Worm (Caenorhabditis elegans) whole organism, young adult: ENCODE measurements around the gene hmp-1.

Source experiments
- B0019.2 ChIP-seq: fragments of 200-800 bp; sonication (Bioruptor generic); conservative IDR thresholded peaks from 2 replicates; pipeline ENCODE4 v1.3.6; 2022; ENCODE audit warnings: missing genetic modification reagents, missing genetic modification characterization, missing compliant biosample characterization
- C06A6.2 ChIP-seq: fragments of 200-800 bp; sonication (Bioruptor generic); conservative IDR thresholded peaks from 2 replicates; pipeline ENCODE4 v1.3.6; 2022; ENCODE audit warnings: missing genetic modification characterization, missing compliant biosample characterization
- C17E4.6 ChIP-seq: fragments of 200-800 bp; sonication (Bioruptor generic); IDR thresholded peaks from 2 replicates; pipeline ENCODE4 v1.3.6; 2022; ENCODE audit warnings: missing genetic modification reagents, missing genetic modification characterization, missing compliant biosample characterization
- F10E7.11 ChIP-seq: sonication (generic microtip); optimal IDR thresholded peaks from 2 replicates; lab custom pipeline; 2017; ENCODE audit warnings: mild to moderate bottlenecking, missing genetic modification characterization, moderate library complexity, missing compliant biosample characterization
- F23B12.7 ChIP-seq: sonication (generic microtip); optimal IDR thresholded peaks from 2 replicates; lab custom pipeline; 2017; ENCODE audit warnings: missing genetic modification characterization, mild to moderate bottlenecking, missing compliant biosample characterization, antibody characterized with exemption, moderate library complexity; ENCODE audit not compliant: insufficient read depth
- F33H1.4 ChIP-seq: fragments of 200-800 bp; sonication (Bioruptor generic); IDR thresholded peaks from 2 replicates; pipeline ENCODE4 v1.3.6; 2022; ENCODE audit warnings: missing genetic modification reagents, missing genetic modification characterization, missing compliant biosample characterization
- F39B2.1 ChIP-seq: fragments of 200-800 bp; sonication (Bioruptor generic); IDR thresholded peaks from 2 replicates; pipeline ENCODE4 v1.3.6; 2022; ENCODE audit warnings: missing genetic modification reagents, missing genetic modification characterization, missing compliant biosample characterization
- F52B5.7 ChIP-seq: sonication (generic microtip); optimal IDR thresholded peaks from 2 replicates; lab custom pipeline; 2016; ENCODE audit warnings: mild to moderate bottlenecking, missing genetic modification characterization, missing compliant biosample characterization
- F55B11.4 ChIP-seq: sonication (generic microtip); optimal IDR thresholded peaks from 2 replicates; lab custom pipeline; 2016; ENCODE audit warnings: missing compliant biosample characterization, missing genetic modification characterization, borderline replicate concordance; ENCODE audit not compliant: insufficient read depth
- K11D2.4 ChIP-seq: fragments of 200-800 bp; sonication (Bioruptor generic); IDR thresholded peaks from 2 replicates; pipeline ENCODE4 v1.3.6; 2022; ENCODE audit warnings: missing genetic modification reagents, missing genetic modification characterization, missing compliant biosample characterization
- K12H6.12 ChIP-seq: fragments of 200-800 bp; sonication (Bioruptor generic); optimal IDR thresholded peaks from 2 replicates; lab custom pipeline; 2018; ENCODE audit warnings: mild to moderate bottlenecking, missing genetic modification characterization, missing compliant biosample characterization
- Y95B8A.8 ChIP-seq: fragments of 200-800 bp; sonication (Bioruptor generic); IDR thresholded peaks from 2 replicates; pipeline ENCODE4 v1.3.6; 2022; ENCODE audit warnings: missing genetic modification reagents, missing genetic modification characterization, missing compliant biosample characterization
- ZK185.1 ChIP-seq: sonication (generic microtip); optimal IDR thresholded peaks from 2 replicates; lab custom pipeline; 2016; ENCODE audit warnings: mild to moderate bottlenecking, missing genetic modification characterization, missing compliant biosample characterization; ENCODE audit not compliant: poor library complexity, severe bottlenecking
- aptf-3 ChIP-seq: fragments of 200-800 bp; sonication (Bioruptor generic); IDR thresholded peaks from 2 replicates; pipeline ENCODE4 v1.3.6; 2022; ENCODE audit warnings: missing genetic modification characterization, missing compliant biosample characterization
- atf-7 ChIP-seq: sonication (generic microtip); optimal IDR thresholded peaks from 2 replicates; lab custom pipeline; 2017; ENCODE audit warnings: mild to moderate bottlenecking, missing genetic modification characterization, missing compliant biosample characterization
- athp-1 ChIP-seq: sonication (generic microtip); optimal IDR thresholded peaks from 2 replicates; lab custom pipeline; 2017; ENCODE audit warnings: mild to moderate bottlenecking, missing genetic modification characterization, missing compliant biosample characterization
- ceh-27 ChIP-seq: fragments of 200-800 bp; sonication (Bioruptor generic); optimal IDR thresholded peaks from 2 replicates; lab custom pipeline; 2018; ENCODE audit warnings: mild to moderate bottlenecking, missing genetic modification characterization, moderate library complexity, missing compliant biosample characterization
- ceh-40 ChIP-seq: fragments of 200-800 bp; sonication (Bioruptor generic); IDR thresholded peaks from 2 replicates; pipeline ENCODE4 v1.3.6; 2022; ENCODE audit warnings: missing genetic modification characterization, missing compliant biosample characterization
- ceh-79 ChIP-seq: sonication (generic microtip); optimal IDR thresholded peaks from 2 replicates; lab custom pipeline; 2017; ENCODE audit warnings: mild to moderate bottlenecking, missing genetic modification characterization, missing compliant biosample characterization
- dpl-1 ChIP-seq: fragments of 150-350 bp; optimal IDR thresholded peaks from 2 replicates; lab custom pipeline; 2014; ENCODE audit warnings: missing biosample characterization, missing genetic modification reagents, missing genetic modification characterization
- egl-44 ChIP-seq: fragments of 200-800 bp; sonication (Bioruptor generic); IDR thresholded peaks from 2 replicates; pipeline ENCODE4 v1.3.6; 2022; ENCODE audit warnings: missing genetic modification reagents, missing genetic modification characterization, missing compliant biosample characterization
- egrh-3 ChIP-seq: fragments of 200-800 bp; sonication (Bioruptor generic); IDR thresholded peaks from 2 replicates; pipeline ENCODE4 v1.3.6; 2022; ENCODE audit warnings: missing genetic modification reagents, missing genetic modification characterization, missing compliant biosample characterization
- hlh-26 ChIP-seq: fragments of 200-800 bp; sonication (Bioruptor generic); conservative IDR thresholded peaks from 2 replicates; pipeline ENCODE4 v1.3.6; 2022; ENCODE audit warnings: missing genetic modification reagents, missing genetic modification characterization, missing compliant biosample characterization
- hmg-1.2 ChIP-seq: fragments of 200-800 bp; sonication (Bioruptor generic); IDR thresholded peaks from 2 replicates; pipeline ENCODE4 v1.3.6; 2022; ENCODE audit warnings: missing genetic modification reagents, missing genetic modification characterization, missing compliant biosample characterization
- hmg-20 ChIP-seq: fragments of 200-800 bp; sonication (Bioruptor generic); IDR thresholded peaks from 2 replicates; pipeline ENCODE4 v1.3.6; 2022; ENCODE audit warnings: missing genetic modification reagents, missing genetic modification characterization, missing compliant biosample characterization
- let-526 ChIP-seq: fragments of 200-800 bp; sonication (Bioruptor generic); IDR thresholded peaks from 2 replicates; pipeline ENCODE4 v1.3.6; 2022; ENCODE audit warnings: missing genetic modification reagents, missing genetic modification characterization, missing compliant biosample characterization
- lin-35 ChIP-seq, 3 experiments: fragments of 150-350 bp in 2 of 3; sonication (generic microtip) in 1 of 3; optimal IDR thresholded peaks; 2 replicates each; lab custom pipeline; 2014 to 2018; ENCODE audit warnings: missing biosample characterization in 3 of 3, missing genetic modification characterization in 3 of 3, missing genetic modification reagents in 3 of 3
- lin-40 ChIP-seq: sonication (generic microtip); optimal IDR thresholded peaks from 2 replicates; lab custom pipeline; 2016; ENCODE audit warnings: missing genetic modification characterization, mild to moderate bottlenecking, missing compliant biosample characterization, missing genotype, missing genetic modification reagents
- lin-54 ChIP-seq: fragments of 200-800 bp; sonication (Bioruptor generic); optimal IDR thresholded peaks from 2 replicates; lab custom pipeline; 2018; ENCODE audit warnings: mild to moderate bottlenecking, missing genetic modification characterization, missing compliant biosample characterization
- lsl-1 ChIP-seq: fragments of 200-800 bp; sonication (Bioruptor generic); optimal IDR thresholded peaks from 2 replicates; lab custom pipeline; 2018; ENCODE audit warnings: mild to moderate bottlenecking, missing genetic modification characterization, moderate library complexity, missing compliant biosample characterization
- lsy-27 ChIP-seq: sonication (generic microtip); optimal IDR thresholded peaks from 2 replicates; lab custom pipeline; 2017; ENCODE audit warnings: missing genetic modification characterization, mild to moderate bottlenecking, missing compliant biosample characterization, antibody characterized with exemption, missing genotype, borderline replicate concordance; ENCODE audit not compliant: insufficient read depth
- madf-6 ChIP-seq: fragments of 200-800 bp; sonication (Bioruptor generic); IDR thresholded peaks from 2 replicates; pipeline ENCODE4 v1.3.6; 2022; ENCODE audit warnings: missing genetic modification reagents, missing genetic modification characterization, missing compliant biosample characterization
- nhr-27 ChIP-seq: fragments of 200-800 bp; sonication (Bioruptor generic); optimal IDR thresholded peaks from 2 replicates; lab custom pipeline; 2018; ENCODE audit warnings: mild to moderate bottlenecking, missing genetic modification characterization, moderate library complexity, missing compliant biosample characterization
- nhr-80 ChIP-seq: sonication (generic microtip); optimal IDR thresholded peaks from 2 replicates; lab custom pipeline; 2016; ENCODE audit warnings: missing genetic modification characterization, missing compliant biosample characterization
- pha-4 ChIP-seq: fragments of 150-350 bp; sonication (generic microtip); optimal IDR thresholded peaks from 2 replicates; lab custom pipeline; 2014; ENCODE audit warnings: missing biosample characterization, missing genetic modification reagents, missing genetic modification characterization
- rec-8 ChIP-seq, 2 experiments: sonication (generic microtip); optimal IDR thresholded peaks; 2 replicates each; lab custom pipeline; 2016; ENCODE audit warnings: mild to moderate bottlenecking in 2 of 2, missing genetic modification characterization in 2 of 2, missing genetic modification reagents in 2 of 2, missing genotype in 2 of 2, missing biosample characterization in 1 of 2, missing compliant biosample characterization in 1 of 2, moderate library complexity in 1 of 2
- sdz-38 ChIP-seq: sonication (generic microtip); optimal IDR thresholded peaks from 2 replicates; lab custom pipeline; 2016; ENCODE audit warnings: missing genotype, missing genetic modification characterization, missing compliant biosample characterization
- snpc-1.3 ChIP-seq: sonication (generic microtip); optimal IDR thresholded peaks from 2 replicates; lab custom pipeline; 2017; ENCODE audit warnings: missing genetic modification characterization, mild to moderate bottlenecking, missing compliant biosample characterization, antibody characterized with exemption, moderate library complexity, missing genotype, missing genetic modification reagents; ENCODE audit not compliant: insufficient read depth
- somi-1 ChIP-seq: fragments of 200-800 bp; sonication (Bioruptor generic); optimal IDR thresholded peaks from 2 replicates; lab custom pipeline; 2018; ENCODE audit warnings: mild to moderate bottlenecking, missing genetic modification characterization, missing compliant biosample characterization
- tbp1 ChIP-seq: fragments of 200-800 bp; sonication (Bioruptor generic); optimal IDR thresholded peaks from 2 replicates; lab custom pipeline; 2018; ENCODE audit warnings: mild to moderate bottlenecking, missing genetic modification characterization, missing compliant biosample characterization
- tbx-9 ChIP-seq: sonication (generic microtip); optimal IDR thresholded peaks from 2 replicates; lab custom pipeline; 2016; ENCODE audit warnings: borderline replicate concordance, missing genetic modification characterization, inconsistent platforms, missing compliant biosample characterization
- tlf-1 ChIP-seq: fragments of 200-800 bp; sonication (Bioruptor generic); optimal IDR thresholded peaks from 2 replicates; lab custom pipeline; 2018; ENCODE audit warnings: mild to moderate bottlenecking, missing genetic modification characterization, missing compliant biosample characterization
- ztf-22 ChIP-seq: fragments of 200-800 bp; sonication (Bioruptor generic); optimal IDR thresholded peaks from 2 replicates; lab custom pipeline; 2018; ENCODE audit warnings: mild to moderate bottlenecking, missing genetic modification characterization, moderate library complexity, missing compliant biosample characterization
- ztf-26 ChIP-seq: sonication (generic microtip); optimal IDR thresholded peaks from 2 replicates; lab custom pipeline; 2017; ENCODE audit warnings: missing genetic modification characterization, missing compliant biosample characterization
- ztf-6 ChIP-seq: fragments of 200-800 bp; sonication (Bioruptor generic); IDR thresholded peaks from 2 replicates; pipeline ENCODE4 v1.3.6; 2022; ENCODE audit warnings: missing genetic modification reagents, missing genetic modification characterization, missing compliant biosample characterization

The hmp-1 gene

DNA sequence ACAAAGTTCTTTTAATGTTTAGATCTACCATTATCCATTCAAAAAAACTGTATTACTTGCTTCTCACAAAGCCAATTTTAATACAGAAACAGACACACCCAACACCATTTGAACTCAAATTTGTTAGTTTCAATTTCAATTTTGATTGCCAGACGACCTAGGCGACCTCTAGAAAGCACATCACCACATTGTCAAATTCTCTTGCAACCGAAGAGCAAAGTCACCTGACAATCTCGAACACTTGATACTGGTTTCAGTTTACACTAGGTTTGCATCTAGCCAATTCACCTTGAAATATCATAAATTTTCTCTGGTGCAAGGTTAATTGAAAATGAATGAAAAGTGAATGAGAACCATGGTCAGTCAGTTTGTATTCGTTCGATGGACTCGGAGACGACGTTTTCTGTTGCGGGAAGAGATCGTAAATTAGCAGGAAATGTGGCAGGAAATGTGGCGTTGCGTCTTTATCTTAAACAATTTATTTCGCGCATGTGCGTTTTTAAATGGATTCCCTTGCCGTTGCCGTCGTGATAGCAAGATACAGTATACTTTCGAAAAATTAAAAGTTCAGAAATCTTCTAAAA is 48.3 kb upstream of the hmp-1 start:
- no peak for TF ChIP-seq ceh-40
- TF ChIP-seq F33H1.4 (GFP tag; lab: Robert Waterston, UW), result no peak
- no peak for TF ChIP-seq atf-7 (tag; lab: Kevin White, UChicago)
- TF ChIP-seq F23B12.7, result no peak
- no peak for TF ChIP-seq hlh-26
- TF ChIP-seq ceh-27 (GFP tag; lab: Kevin White, UChicago), result no peak
- no peak for TF ChIP-seq snpc-1.3 (tag; lab: Kevin White, UChicago)
- TF ChIP-seq sdz-38 (tag; lab: Kevin White, UChicago), result no peak
- TF ChIP-seq ztf-6 (GFP tag; lab: Robert Waterston, UW), result no peak
- TF ChIP-seq lsy-27, result no peak
- no peak for TF ChIP-seq let-526 (GFP tag; lab: Robert Waterston, UW)
- no peak for TF ChIP-seq rec-8 (tag; optimal IDR thresholded peaks at IDR 0.05; lab: Kevin White, UChicago)
- no peak for TF ChIP-seq ZK185.1 (tag; lab: Kevin White, UChicago)
- no peak for TF ChIP-seq lsl-1 (GFP tag; lab: Kevin White, UChicago)
- no peak for TF ChIP-seq tlf-1 (GFP tag; lab: Kevin White, UChicago)
- no peak for TF ChIP-seq lin-40 (tag; lab: Kevin White, UChicago)
- no peak for TF ChIP-seq madf-6 (GFP tag; lab: Robert Waterston, UW)
- TF ChIP-seq F55B11.4, result no peak

DNA sequence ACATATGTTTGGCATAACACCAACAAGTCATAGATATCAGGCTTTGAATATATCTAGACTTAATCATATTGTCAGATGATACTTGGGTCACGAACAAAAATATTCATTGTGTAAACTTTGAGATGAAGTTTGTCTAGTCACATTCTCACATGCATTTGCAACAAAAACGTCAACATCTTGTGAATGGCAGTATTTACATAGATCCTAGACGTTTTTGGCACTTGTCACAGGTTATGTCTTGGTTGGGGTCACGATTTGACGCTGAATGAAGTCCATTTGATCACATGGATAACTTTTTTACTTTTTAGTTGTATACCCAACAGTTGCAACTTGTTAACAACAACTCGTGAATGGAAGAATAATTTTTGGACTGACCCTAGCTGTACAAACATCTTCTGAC is 47.4 kb upstream of the hmp-1 start:
- TF ChIP-seq ceh-27 (GFP tag; lab: Kevin White, UChicago) (no peak), K11D2.4 (GFP tag; lab: Robert Waterston, UW) (0 out of 2 replicates have a peak, but pooled peaks have one; percentile 12)

DNA sequence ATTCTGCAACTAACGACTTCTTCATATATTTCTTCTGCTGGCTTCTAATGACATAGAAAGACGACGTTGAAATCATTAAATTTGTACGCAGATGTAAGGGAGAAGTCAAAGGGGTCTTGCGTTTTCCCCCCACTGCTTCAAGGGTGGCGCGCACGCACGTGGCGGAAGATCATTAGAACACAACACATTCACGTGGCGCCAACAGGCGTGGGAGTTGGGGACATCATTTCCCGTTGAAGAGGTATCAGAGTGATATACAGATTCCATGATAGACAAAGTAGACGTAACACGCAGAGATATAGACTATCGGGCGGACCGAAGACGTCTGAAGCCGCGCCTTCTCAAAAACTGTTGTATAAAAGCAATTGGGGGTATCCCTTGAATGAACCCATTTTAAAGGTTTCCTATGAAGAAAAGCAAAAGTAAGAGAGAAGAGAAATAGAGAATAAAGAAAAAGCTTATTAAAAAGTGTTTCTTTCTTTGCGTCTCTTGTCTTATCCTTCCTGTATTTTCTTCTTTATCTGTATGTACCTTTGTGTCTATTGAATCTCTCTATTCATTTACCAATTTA is 46.3 kb upstream of the hmp-1 start:
- TF ChIP-seq egrh-3 (GFP tag; lab: Robert Waterston, UW) (no peak), C06A6.2 (peak; percentile 51; the same call in 1 of the 2 replicates), nhr-80 (tag; lab: Kevin White, UChicago) (no peak), tbp1 (GFP tag; lab: Kevin White, UChicago) (no peak), aptf-3 (GFP tag; lab: Robert Waterston, UW) (no peak), lin-54 (GFP tag; lab: Kevin White, UChicago) (no peak), somi-1 (GFP tag; lab: Kevin White, UChicago) (peak; percentile 69), athp-1 (tag; lab: Kevin White, UChicago) (no peak), hlh-26 (no peak), ztf-22 (no peak), F39B2.1 (GFP tag; lab: Robert Waterston, UW) (no peak), lin-35 (GFP tag; optimal IDR thresholded peaks at IDR 0.05; lab: Kevin White, UChicago) (no peak), dpl-1 (no peak), hmg-20 (GFP tag; lab: Robert Waterston, UW) (no peak), C17E4.6 (GFP tag; lab: Robert Waterston, UW) (no peak), F10E7.11 (no peak), egl-44 (GFP tag; lab: Robert Waterston, UW) (peak; percentile 18; the same call in 1 of the 2 replicates), ztf-6 (GFP tag; lab: Robert Waterston, UW) (no peak), Y95B8A.8 (GFP tag; lab: Robert Waterston, UW) (no peak), B0019.2 (GFP tag; lab: Robert Waterston, UW) (no peak), hmg-1.2 (GFP tag; lab: Robert Waterston, UW) (no peak), ztf-26 (tag; lab: Kevin White, UChicago) (peak; percentile 91), F52B5.7 (no peak), ceh-79 (no peak), K12H6.12 (tag; lab: Kevin White, UChicago) (no peak), pha-4 (tag; lab: Kevin White, UChicago) (no peak), nhr-27 (no peak), tbx-9 (tag; lab: Kevin White, UChicago) (no peak)
